Fruit fly (Drosophila melanogaster) whole organism, embryonic: ENCODE measurements around the gene CG2854.

Experiments used
- CG10147 ChIP-seq: fragments of 200-800 bp; sonication (Bioruptor generic); optimal IDR thresholded peaks from 2 replicates; lab custom pipeline; 2019; ENCODE audit warnings: missing biosample characterization, mild to moderate bottlenecking, missing genetic modification characterization, moderate library complexity
- CG10267 ChIP-seq: fragments of 200-800 bp; sonication (Bioruptor generic); optimal IDR thresholded peaks from 2 replicates; lab custom pipeline; 2018; ENCODE audit warnings: missing biosample characterization, mild to moderate bottlenecking, missing genetic modification characterization, moderate library complexity
- CG10431 ChIP-seq: fragments of 200-800 bp; sonication (Bioruptor generic); optimal IDR thresholded peaks from 3 replicates; lab custom pipeline; 2018; ENCODE audit warnings: missing biosample characterization, mild to moderate bottlenecking, missing genetic modification characterization
- CG11247 ChIP-seq: fragments of 200-800 bp; sonication (Bioruptor generic); IDR thresholded peaks from 2 replicates; pipeline ENCODE4 v1.3.6; 2022; ENCODE audit warnings: missing biosample characterization, missing genetic modification characterization
- CG12769 ChIP-seq: fragments of 200-800 bp; sonication (Bioruptor generic); optimal IDR thresholded peaks from 2 replicates; lab custom pipeline; 2019; ENCODE audit warnings: missing biosample characterization, mild to moderate bottlenecking, missing genetic modification characterization, moderate library complexity
- CG13624 ChIP-seq: fragments of 200-800 bp; sonication (Bioruptor generic); optimal IDR thresholded peaks from 2 replicates; lab custom pipeline; 2016; ENCODE audit warnings: missing biosample characterization, missing genetic modification characterization
- CG14441 ChIP-seq: fragments of 200-800 bp; sonication (Bioruptor generic); IDR thresholded peaks from 2 replicates; pipeline ENCODE4 v1.3.6; 2022; ENCODE audit warnings: missing biosample characterization, missing genetic modification characterization
- CG14965 ChIP-seq: fragments of 200-800 bp; sonication (Bioruptor generic); optimal IDR thresholded peaks from 2 replicates; lab custom pipeline; 2016; ENCODE audit warnings: missing biosample characterization, missing genetic modification characterization, borderline replicate concordance
- CG15514 ChIP-seq: fragments of 200-800 bp; sonication (Bioruptor generic); optimal IDR thresholded peaks from 3 replicates; lab custom pipeline; 2017; ENCODE audit warnings: missing biosample characterization, missing genetic modification characterization, mild to moderate bottlenecking, moderate library complexity, missing genetic modification reagents
- CG1647 ChIP-seq: fragments of 200-800 bp; sonication (Bioruptor generic); optimal IDR thresholded peaks from 3 replicates; lab custom pipeline; 2016; ENCODE audit warnings: missing biosample characterization, missing genetic modification characterization
- CG16779 ChIP-seq: fragments of 200-800 bp; sonication (Bioruptor generic); IDR thresholded peaks from 2 replicates; pipeline ENCODE4 v1.3.6; 2022; ENCODE audit warnings: missing biosample characterization, missing genetic modification characterization
- CG30431 ChIP-seq: fragments of 200-800 bp; sonication (Bioruptor generic); optimal IDR thresholded peaks from 2 replicates; lab custom pipeline; 2017; ENCODE audit warnings: missing biosample characterization, missing genetic modification characterization
- CG3281 ChIP-seq: fragments of 200-800 bp; sonication (Bioruptor generic); optimal IDR thresholded peaks from 3 replicates; lab custom pipeline; 2017; ENCODE audit warnings: missing biosample characterization, mild to moderate bottlenecking, missing genetic modification characterization
- CG34224 ChIP-seq: fragments of 200-800 bp; sonication (Bioruptor generic); IDR thresholded peaks from 3 replicates; pipeline ENCODE4 v1.3.6; 2022; ENCODE audit warnings: missing biosample characterization, missing genetic modification characterization; ENCODE audit not compliant: partially characterized antibody
- CG3995 ChIP-seq: fragments of 200-800 bp; sonication (Bioruptor generic); optimal IDR thresholded peaks from 3 replicates; lab custom pipeline; 2016; ENCODE audit warnings: missing biosample characterization, missing genetic modification characterization
- CG4820 ChIP-seq: fragments of 200-800 bp; sonication (Bioruptor generic); optimal IDR thresholded peaks from 3 replicates; lab custom pipeline; 2016; ENCODE audit warnings: missing biosample characterization, missing genetic modification characterization
- CG6272 ChIP-seq: fragments of 200-800 bp; sonication (Bioruptor generic); IDR thresholded peaks from 2 replicates; pipeline ENCODE4 v1.3.6; 2022; ENCODE audit warnings: missing biosample characterization, missing genetic modification characterization
- CG6683 ChIP-seq: fragments of 200-800 bp; sonication (Bioruptor generic); optimal IDR thresholded peaks from 2 replicates; lab custom pipeline; 2017; ENCODE audit warnings: missing biosample characterization, mild to moderate bottlenecking, missing genetic modification characterization, missing genetic modification reagents
- CG6689 ChIP-seq: fragments of 200-800 bp; sonication (Bioruptor generic); IDR thresholded peaks from 2 replicates; pipeline ENCODE4 v1.3.6; 2022; ENCODE audit warnings: missing biosample characterization, missing genetic modification characterization
- CG7372 ChIP-seq: fragments of 200-800 bp; sonication (Bioruptor generic); IDR thresholded peaks from 2 replicates; pipeline ENCODE4 v1.3.6; 2022; ENCODE audit warnings: missing biosample characterization, missing genetic modification characterization
- CG7839 ChIP-seq: fragments of 200-800 bp; sonication (Bioruptor generic); optimal IDR thresholded peaks from 3 replicates; lab custom pipeline; 2018; ENCODE audit warnings: missing biosample characterization, mild to moderate bottlenecking, missing genetic modification characterization, moderate library complexity
- CG7987 ChIP-seq: fragments of 200-800 bp; sonication (Bioruptor generic); optimal IDR thresholded peaks from 2 replicates; lab custom pipeline; 2018; ENCODE audit warnings: missing biosample characterization, mild to moderate bottlenecking, missing genetic modification characterization, moderate library complexity
- Fer2 ChIP-seq: fragments of 200-800 bp; sonication (Bioruptor generic); optimal IDR thresholded peaks from 2 replicates; lab custom pipeline; 2018; ENCODE audit warnings: missing biosample characterization, mild to moderate bottlenecking, missing genetic modification characterization, moderate library complexity
- HLH54F ChIP-seq: fragments of 200-800 bp; sonication (Bioruptor generic); optimal IDR thresholded peaks from 3 replicates; lab custom pipeline; 2016; ENCODE audit warnings: missing biosample characterization, missing genetic modification characterization
- HLHmδ ChIP-seq: fragments of 200-800 bp; sonication (Bioruptor generic); optimal IDR thresholded peaks from 2 replicates; lab custom pipeline; 2018; ENCODE audit warnings: missing biosample characterization, mild to moderate bottlenecking, missing genetic modification characterization, moderate library complexity
- Mad ChIP-seq: fragments of 200-800 bp; sonication (Bioruptor generic); optimal IDR thresholded peaks from 2 replicates; lab custom pipeline; 2016; ENCODE audit warnings: missing biosample characterization, missing genetic modification characterization
- Neu2 ChIP-seq: fragments of 200-800 bp; sonication (Bioruptor generic); optimal IDR thresholded peaks from 3 replicates; lab custom pipeline; 2016; ENCODE audit warnings: missing biosample characterization, missing genetic modification characterization, borderline replicate concordance
- Oli ChIP-seq: fragments of 200-800 bp; sonication (Bioruptor generic); optimal IDR thresholded peaks from 2 replicates; lab custom pipeline; 2018; ENCODE audit warnings: missing biosample characterization, mild to moderate bottlenecking, missing genetic modification characterization, moderate library complexity
- Rx ChIP-seq: fragments of 200-800 bp; sonication (Bioruptor generic); IDR thresholded peaks from 2 replicates; pipeline ENCODE4 v1.3.6; 2022; ENCODE audit warnings: missing biosample characterization, missing genetic modification characterization
- Taf1 ChIP-seq: fragments of 200-800 bp; sonication (Bioruptor generic); IDR thresholded peaks from 2 replicates; pipeline ENCODE4 v1.3.6; 2022; ENCODE audit warnings: missing biosample characterization, missing genetic modification characterization
- YL-1 ChIP-seq: fragments of 200-800 bp; sonication (Bioruptor generic); optimal IDR thresholded peaks from 3 replicates; lab custom pipeline; 2017; ENCODE audit warnings: missing biosample characterization, mild to moderate bottlenecking, missing genetic modification characterization
- al ChIP-seq: fragments of 200-800 bp; sonication (Bioruptor generic); IDR thresholded peaks from 2 replicates; pipeline ENCODE4 v1.3.6; 2022; ENCODE audit warnings: missing biosample characterization, missing genetic modification characterization
- ato ChIP-seq: fragments of 200-800 bp; sonication (Bioruptor generic); IDR thresholded peaks from 2 replicates; pipeline ENCODE4 v1.3.6; 2022; ENCODE audit warnings: missing biosample characterization, missing genetic modification characterization; ENCODE audit not compliant: partially characterized antibody
- br ChIP-seq: fragments of >200 bp; optimal IDR thresholded peaks from 2 replicates; lab custom pipeline; 2017
- cg ChIP-seq: fragments of 200-800 bp; sonication (Bioruptor generic); optimal IDR thresholded peaks from 3 replicates; lab custom pipeline; 2019; ENCODE audit warnings: missing biosample characterization, mild to moderate bottlenecking, missing genetic modification characterization, moderate library complexity
- croc ChIP-seq: fragments of 200-800 bp; sonication (Bioruptor generic); conservative IDR thresholded peaks from 3 replicates; pipeline ENCODE4 v1.3.6; 2022; ENCODE audit warnings: missing biosample characterization, missing genetic modification characterization
- cwo ChIP-seq: fragments of 200-800 bp; sonication (Bioruptor generic); optimal IDR thresholded peaks from 3 replicates; lab custom pipeline; 2017; ENCODE audit warnings: missing biosample characterization, missing genetic modification characterization, mild to moderate bottlenecking, moderate library complexity, missing genetic modification reagents
- ewg ChIP-seq: fragments of 200-800 bp; sonication (Bioruptor generic); optimal IDR thresholded peaks from 3 replicates; lab custom pipeline; 2017; ENCODE audit warnings: mild to moderate bottlenecking, missing biosample characterization, missing genetic modification reagents, missing genetic modification characterization
- gsb ChIP-seq: fragments of 200-800 bp; sonication (Bioruptor generic); IDR thresholded peaks from 2 replicates; pipeline ENCODE4 v1.3.6; 2022; ENCODE audit warnings: missing biosample characterization, missing genetic modification characterization
- hb ChIP-seq: fragments of 200-800 bp; sonication (Bioruptor generic); IDR thresholded peaks from 3 replicates; pipeline ENCODE4 v1.3.6; 2022; ENCODE audit warnings: missing biosample characterization, missing genetic modification characterization; ENCODE audit not compliant: partially characterized antibody
- nau ChIP-seq: fragments of 200-800 bp; sonication (Bioruptor generic); optimal IDR thresholded peaks from 3 replicates; lab custom pipeline; 2017; ENCODE audit warnings: missing biosample characterization, mild to moderate bottlenecking, missing genetic modification characterization, missing genetic modification reagents
- nerfin-2 ChIP-seq: fragments of 200-800 bp; sonication (Bioruptor generic); IDR thresholded peaks from 2 replicates; pipeline ENCODE4 v1.3.6; 2022; ENCODE audit warnings: missing biosample characterization, missing genetic modification characterization; ENCODE audit not compliant: partially characterized antibody
- p53 ChIP-seq: fragments of 200-800 bp; sonication (Bioruptor generic); optimal IDR thresholded peaks from 2 replicates; lab custom pipeline; 2016; ENCODE audit warnings: missing biosample characterization, missing genetic modification characterization
- pros ChIP-seq: fragments of 200-800 bp; sonication (Bioruptor generic); optimal IDR thresholded peaks from 3 replicates; lab custom pipeline; 2019; ENCODE audit warnings: missing biosample characterization, mild to moderate bottlenecking, missing genetic modification characterization, moderate library complexity
- repo ChIP-seq: fragments of 200-800 bp; sonication (Bioruptor generic); optimal IDR thresholded peaks from 2 replicates; lab custom pipeline; 2016; ENCODE audit warnings: missing biosample characterization, missing genetic modification characterization
- tll ChIP-seq, 2 experiments: fragments of 200-800 bp in 1 of 2; fragments of >200 bp in 1 of 2; sonication (Bioruptor generic) in 1 of 2; optimal IDR thresholded peaks; 2 replicates each; lab custom pipeline; 2017 to 2019; ENCODE audit warnings: missing biosample characterization in 2 of 2, missing genetic modification characterization in 2 of 2, mild to moderate bottlenecking in 1 of 2, moderate library complexity in 1 of 2
- toy ChIP-seq: fragments of 200-800 bp; sonication (Bioruptor generic); IDR thresholded peaks from 2 replicates; pipeline ENCODE4 v1.3.6; 2022; ENCODE audit warnings: missing biosample characterization, missing genetic modification characterization
- zen2 ChIP-seq: fragments of 200-800 bp; sonication (Bioruptor generic); IDR thresholded peaks from 3 replicates; pipeline ENCODE4 v1.3.6; 2022; ENCODE audit warnings: missing biosample characterization, missing genetic modification characterization; ENCODE audit not compliant: partially characterized antibody

CG2854 gene

DNA sequence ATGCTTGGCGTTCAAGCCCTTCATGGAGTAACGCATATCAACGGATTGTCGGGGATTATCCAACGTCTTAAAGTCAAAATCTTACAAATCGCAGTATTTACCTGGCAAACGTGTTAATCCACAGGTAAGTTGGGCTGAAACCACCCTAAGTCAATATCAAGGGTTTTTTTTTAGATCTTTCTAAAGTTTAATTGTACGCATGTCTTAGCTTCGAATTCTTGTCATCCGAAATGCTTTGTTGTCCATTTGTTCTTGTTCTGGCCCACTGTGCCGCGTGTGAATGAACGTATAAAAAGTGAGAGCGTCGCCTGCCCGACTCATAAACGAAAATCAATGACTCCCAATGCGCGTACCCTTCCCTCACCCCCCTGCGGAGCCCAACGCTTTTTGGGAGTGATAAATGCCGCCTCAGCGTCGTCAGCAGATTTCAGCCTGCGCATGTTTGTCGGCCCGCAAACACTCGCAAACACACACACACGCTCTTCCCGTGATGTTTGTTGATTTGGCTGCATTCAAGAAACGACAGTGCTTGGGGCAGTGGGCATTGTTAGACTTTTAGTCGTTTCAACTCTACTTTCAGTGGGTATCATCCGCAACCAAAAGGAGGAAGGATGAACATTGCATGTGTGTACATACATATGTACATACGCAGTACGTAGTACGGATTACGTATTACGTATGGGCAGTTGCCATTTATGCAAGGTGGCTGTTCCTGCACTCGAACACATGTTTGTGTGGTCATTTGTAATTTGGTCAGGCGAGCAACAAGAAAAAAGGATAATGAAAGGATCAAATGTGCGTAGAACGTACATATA, 30.5 kb upstream of the CG2854 start (continued):
- TF ChIP-seq croc, result peak; percentile 84
- TF ChIP-seq CG6689 (GFP tag; lab: Robert Waterston, UW), result peak; percentile 88
- peak; percentile 87 for TF ChIP-seq CG10267
- peak; percentile 79 for TF ChIP-seq CG7372 (GFP tag; lab: Robert Waterston, UW)
- peak; percentile 86 for TF ChIP-seq CG10431
- peak; percentile 85 for TF ChIP-seq Neu2 (GFP tag; lab: Kevin White, UChicago)
- TF ChIP-seq ewg (GFP tag; lab: Kevin White, UChicago), result peak; percentile 87
- TF ChIP-seq nerfin-2 (GFP tag; lab: Robert Waterston, UW), result no peak; the same call in 1 of the 2 replicates
- TF ChIP-seq CG7839 (tag; lab: Kevin White, UChicago), result peak; percentile 95
- no peak for TF ChIP-seq CG6272 (GFP tag; lab: Robert Waterston, UW)
- peak; percentile 74 for TF ChIP-seq CG15514
- TF ChIP-seq HLHmδ, result no peak
- TF ChIP-seq CG1647 (GFP tag; lab: Kevin White, UChicago), result peak; percentile 85
- TF ChIP-seq YL-1 (GFP tag; lab: Kevin White, UChicago), result peak; percentile 77
- peak; percentile 72 for TF ChIP-seq CG14965 (GFP tag; lab: Kevin White, UChicago)
- peak; percentile 89 for TF ChIP-seq Mad (GFP tag; lab: Kevin White, UChicago)
- TF ChIP-seq CG34224 (GFP tag; lab: Robert Waterston, UW), result no peak
- TF ChIP-seq Fer2 (tag; lab: Kevin White, UChicago), result peak; percentile 43
- peak; percentile 95 for TF ChIP-seq CG30431 (GFP tag; lab: Kevin White, UChicago)
- TF ChIP-seq CG11247 (GFP tag; lab: Robert Waterston, UW), result peak; percentile 62; the same call in 1 of the 2 replicates
- peak; percentile 93 for TF ChIP-seq HLH54F (GFP tag; lab: Kevin White, UChicago)
- TF ChIP-seq Rx, result peak; percentile 69
- no peak for TF ChIP-seq ato (GFP tag; lab: Robert Waterston, UW)
- TF ChIP-seq CG14441, result peak; percentile 77
- TF ChIP-seq CG3281, result peak; percentile 93
- no peak for TF ChIP-seq toy (GFP tag; lab: Robert Waterston, UW)
- peak; percentile 90 for TF ChIP-seq repo (GFP tag; lab: Kevin White, UChicago)
- no peak for TF ChIP-seq br (lab: Kevin White, UChicago)
- peak; percentile 64; the same call in 1 of the 2 replicates for TF ChIP-seq Taf1
- TF ChIP-seq nau (GFP tag; lab: Kevin White, UChicago), result peak; percentile 81
- TF ChIP-seq al (GFP tag; lab: Robert Waterston, UW), result peak; percentile 69
- TF ChIP-seq CG10147 (GFP tag; lab: Kevin White, UChicago), result peak; percentile 91
- TF ChIP-seq CG13624 (GFP tag; lab: Kevin White, UChicago), result peak; percentile 94
- peak; percentile 41 for TF ChIP-seq cg (GFP tag; lab: Kevin White, UChicago)
- TF ChIP-seq CG4820, result peak; percentile 92
- TF ChIP-seq zen2, result no peak
- peak; percentile 54 for TF ChIP-seq pros (GFP tag; lab: Kevin White, UChicago)
- peak; percentile 79 for TF ChIP-seq CG6683
- peak; percentile 97 for TF ChIP-seq Oli (tag; lab: Kevin White, UChicago)
- TF ChIP-seq cwo (GFP tag; lab: Kevin White, UChicago), result peak; percentile 90
- no peak for TF ChIP-seq hb
- peak; percentile 65 for TF ChIP-seq CG3995
- peak; percentile 66 for TF ChIP-seq CG7987 (GFP tag; lab: Kevin White, UChicago)
- TF ChIP-seq CG12769, result peak; percentile 87
- peak; percentile 71 to 75 for TF ChIP-seq tll (GFP tag; optimal IDR thresholded peaks at IDR 0.05; lab: Kevin White, UChicago)
- 0 out of 2 replicates have a peak, but pooled peaks have one; percentile 53 for TF ChIP-seq gsb
- peak; percentile 89 for TF ChIP-seq p53 (GFP tag; lab: Kevin White, UChicago)
- TF ChIP-seq CG16779 (GFP tag; lab: Robert Waterston, UW), result no peak
